Fruit fly (Drosophila melanogaster): ENCODE data around the gene RhoGAP5A.

DNA sequence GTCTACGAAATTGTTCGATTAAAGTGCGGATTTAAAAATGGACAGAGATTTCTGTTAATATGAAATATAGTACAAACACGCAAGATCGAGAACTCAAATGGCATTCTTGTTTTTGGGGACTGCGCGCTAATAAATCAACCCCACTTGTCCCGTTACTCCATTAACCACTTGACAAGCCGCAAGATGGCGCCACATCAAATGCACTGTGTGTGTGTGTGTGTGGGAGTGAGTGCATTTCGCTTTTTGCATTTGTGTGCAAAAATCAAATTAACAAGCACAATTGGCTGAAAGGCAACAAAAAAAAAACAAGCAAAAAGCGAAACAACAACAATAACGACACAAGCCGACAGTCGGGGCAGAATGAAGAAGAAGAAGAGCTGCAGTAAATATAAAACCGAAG, 11.0 kb downstream of the RhoGAP5A start:
- no peak for TF ChIP-seq psq (optimal IDR thresholded peaks at IDR 0.05)
- TF ChIP-seq h (optimal IDR thresholded peaks at IDR 0.05), result no peak
- no peak for TF ChIP-seq Myc (optimal IDR thresholded peaks at IDR 0.05)
- no peak for TF ChIP-seq ttk (optimal IDR thresholded peaks at IDR 0.05)
